Fruit fly (Drosophila melanogaster) whole organism, embryonic: ENCODE results near the gene CG32373.

ENCODE experiments used
- Adf1 ChIP-seq: fragments of 200-800 bp; sonication (Bioruptor generic); IDR thresholded peaks from 2 replicates; pipeline ENCODE4 v1.3.6; 2022; ENCODE audit warnings: missing biosample characterization, missing genetic modification characterization
- Awh ChIP-seq: fragments of 200-800 bp; sonication (Bioruptor generic); IDR thresholded peaks from 2 replicates; pipeline ENCODE4, ENCODE4 v1.3.6; 2022; ENCODE audit warnings: missing biosample characterization, missing genetic modification characterization
- CG1024 ChIP-seq: fragments of 200-800 bp; sonication (Bioruptor generic); IDR thresholded peaks from 2 replicates; pipeline ENCODE4 v1.3.6; 2022; ENCODE audit warnings: missing biosample characterization, missing genetic modification characterization
- CG10565 ChIP-seq: fragments of 200-800 bp; sonication (Bioruptor generic); optimal IDR thresholded peaks from 3 replicates; lab custom pipeline; 2016; ENCODE audit warnings: missing biosample characterization, mild to moderate bottlenecking, missing genetic modification characterization
- CG11696 ChIP-seq: fragments of 200-800 bp; sonication (Bioruptor generic); IDR thresholded peaks from 2 replicates; pipeline ENCODE4 v1.3.6; 2022; ENCODE audit warnings: missing biosample characterization, missing genetic modification characterization
- CG12219 ChIP-seq: fragments of 200-800 bp; sonication (Bioruptor generic); optimal IDR thresholded peaks from 3 replicates; lab custom pipeline; 2018; ENCODE audit warnings: missing biosample characterization, mild to moderate bottlenecking, missing genetic modification characterization
- CG12769 ChIP-seq: fragments of 200-800 bp; sonication (Bioruptor generic); optimal IDR thresholded peaks from 2 replicates; lab custom pipeline; 2019; ENCODE audit warnings: missing biosample characterization, mild to moderate bottlenecking, missing genetic modification characterization, moderate library complexity
- CG15514 ChIP-seq: fragments of 200-800 bp; sonication (Bioruptor generic); optimal IDR thresholded peaks from 3 replicates; lab custom pipeline; 2017; ENCODE audit warnings: missing biosample characterization, missing genetic modification characterization, mild to moderate bottlenecking, moderate library complexity, missing genetic modification reagents
- CG31365 ChIP-seq: fragments of 200-800 bp; sonication (Bioruptor generic); optimal IDR thresholded peaks from 2 replicates; lab custom pipeline; 2018; ENCODE audit warnings: missing biosample characterization, mild to moderate bottlenecking, missing genetic modification characterization
- CG3163 ChIP-seq: fragments of 200-800 bp; sonication (Bioruptor generic); optimal IDR thresholded peaks from 3 replicates; lab custom pipeline; 2016; ENCODE audit warnings: missing biosample characterization, missing genetic modification characterization
- CG32772 ChIP-seq: fragments of 200-800 bp; sonication (Bioruptor generic); IDR thresholded peaks from 2 replicates; pipeline ENCODE4 v1.3.6; 2022; ENCODE audit warnings: missing biosample characterization, missing genetic modification characterization
- CG3281 ChIP-seq: fragments of 200-800 bp; sonication (Bioruptor generic); optimal IDR thresholded peaks from 3 replicates; lab custom pipeline; 2017; ENCODE audit warnings: missing biosample characterization, mild to moderate bottlenecking, missing genetic modification characterization
- CG3838 ChIP-seq: fragments of 200-800 bp; sonication (Bioruptor generic); optimal IDR thresholded peaks from 3 replicates; lab custom pipeline; 2016; ENCODE audit warnings: missing biosample characterization, missing genetic modification characterization
- CG4820 ChIP-seq: fragments of 200-800 bp; sonication (Bioruptor generic); optimal IDR thresholded peaks from 3 replicates; lab custom pipeline; 2016; ENCODE audit warnings: missing biosample characterization, missing genetic modification characterization
- CG6791 ChIP-seq: fragments of 200-800 bp; sonication (Bioruptor generic); IDR thresholded peaks from 3 replicates; pipeline ENCODE4 v1.3.6; 2022; ENCODE audit warnings: missing biosample characterization, missing genetic modification characterization; ENCODE audit not compliant: partially characterized antibody
- CG6813 ChIP-seq: fragments of 200-800 bp; sonication (Bioruptor generic); optimal IDR thresholded peaks from 2 replicates; lab custom pipeline; 2017; ENCODE audit warnings: missing biosample characterization, missing genetic modification characterization, mild to moderate bottlenecking, moderate library complexity, missing genetic modification reagents
- CG6854 ChIP-seq: fragments of 200-800 bp; sonication (Bioruptor generic); optimal IDR thresholded peaks from 3 replicates; lab custom pipeline; 2017; ENCODE audit warnings: missing biosample characterization, mild to moderate bottlenecking, missing genetic modification characterization
- CG7372 ChIP-seq: fragments of 200-800 bp; sonication (Bioruptor generic); IDR thresholded peaks from 2 replicates; pipeline ENCODE4 v1.3.6; 2022; ENCODE audit warnings: missing biosample characterization, missing genetic modification characterization
- D19A ChIP-seq: fragments of 200-800 bp; optimal IDR thresholded peaks from 3 replicates; lab custom pipeline; 2019; ENCODE audit warnings: missing biosample characterization, mild to moderate bottlenecking, missing genetic modification characterization, moderate library complexity
- E2f2 ChIP-seq: fragments of 200-800 bp; sonication (Bioruptor generic); IDR thresholded peaks from 2 replicates; pipeline ENCODE4 v1.3.6; 2022; ENCODE audit warnings: missing biosample characterization, missing genetic modification characterization
- Eip74EF ChIP-seq, 2 experiments: fragments of 200-800 bp in 1 of 2; fragments of >200 bp in 1 of 2; sonication (Bioruptor generic) in 1 of 2; optimal IDR thresholded peaks; 2 replicates each; lab custom pipeline; 2017 to 2019; ENCODE audit warnings: missing biosample characterization in 2 of 2, missing genetic modification characterization in 2 of 2, mild to moderate bottlenecking in 1 of 2, moderate library complexity in 1 of 2
- Ets65A ChIP-seq: fragments of 200-800 bp; sonication (Bioruptor generic); peaks from one replicate; lab custom pipeline; 2016; ENCODE audit warnings: missing biosample characterization, missing genetic modification characterization
- Gug ChIP-seq: fragments of 200-800 bp; sonication (Bioruptor generic); IDR thresholded peaks from 4 replicates; pipeline ENCODE4 v1.3.6; 2022; ENCODE audit warnings: missing biosample characterization, missing genetic modification characterization
- H15 ChIP-seq: fragments of 200-800 bp; sonication (Bioruptor generic); IDR thresholded peaks from 3 replicates; pipeline ENCODE4 v1.3.6; 2022; ENCODE audit warnings: missing biosample characterization, missing genetic modification characterization
- Mrtf ChIP-seq: fragments of 200-800 bp; sonication (Bioruptor generic); IDR thresholded peaks from 3 replicates; pipeline ENCODE4 v1.3.6; 2022; ENCODE audit warnings: missing biosample characterization, missing genetic modification characterization
- Xbp1 ChIP-seq: fragments of 200-800 bp; sonication (Bioruptor generic); optimal IDR thresholded peaks from 3 replicates; lab custom pipeline; 2016; ENCODE audit warnings: missing biosample characterization, mild to moderate bottlenecking, missing genetic modification characterization
- abd-A ChIP-seq: fragments of 200-800 bp; sonication (Bioruptor generic); optimal IDR thresholded peaks from 3 replicates; lab custom pipeline; 2019; ENCODE audit warnings: missing biosample characterization, mild to moderate bottlenecking, missing genetic modification characterization, moderate library complexity
- ato ChIP-seq: fragments of 200-800 bp; sonication (Bioruptor generic); IDR thresholded peaks from 2 replicates; pipeline ENCODE4 v1.3.6; 2022; ENCODE audit warnings: missing biosample characterization, missing genetic modification characterization; ENCODE audit not compliant: partially characterized antibody
- bsh ChIP-seq, 2 experiments: fragments of 200-800 bp; sonication (Bioruptor generic); optimal IDR thresholded peaks; 2 replicates each; lab custom pipeline; 2017 to 2018; ENCODE audit warnings: mild to moderate bottlenecking in 2 of 2, missing biosample characterization in 2 of 2, missing genetic modification characterization in 2 of 2, moderate library complexity in 1 of 2
- cad ChIP-seq: fragments of >200 bp; optimal IDR thresholded peaks from 2 replicates; lab custom pipeline; 2017; ENCODE audit warnings: missing biosample characterization, missing genetic modification characterization
- chif ChIP-seq, 2 experiments: fragments of 200-800 bp; sonication (Bioruptor generic); optimal IDR thresholded peaks; 3 replicates each; lab custom pipeline; 2016; ENCODE audit warnings: missing biosample characterization in 2 of 2, missing genetic modification characterization in 2 of 2
- chm ChIP-seq: fragments of 200-800 bp; sonication (Bioruptor generic); IDR thresholded peaks from 2 replicates; pipeline ENCODE4 v1.3.6; 2022; ENCODE audit warnings: missing biosample characterization, missing genetic modification characterization
- da ChIP-seq: fragments of 200-800 bp; sonication (Bioruptor generic); optimal IDR thresholded peaks from 2 replicates; lab custom pipeline; 2016; ENCODE audit warnings: missing biosample characterization, missing genetic modification characterization
- dan ChIP-seq: fragments of 200-800 bp; sonication (Bioruptor generic); IDR thresholded peaks from 2 replicates; pipeline ENCODE4 v1.3.6; 2022; ENCODE audit warnings: missing biosample characterization, missing genetic modification characterization
- dati ChIP-seq: fragments of 200-800 bp; sonication (Bioruptor generic); IDR thresholded peaks from 2 replicates; pipeline ENCODE4 v1.3.6; 2022; ENCODE audit warnings: missing biosample characterization, missing genetic modification characterization
- exex ChIP-seq: fragments of 200-800 bp; sonication (Bioruptor generic); optimal IDR thresholded peaks from 4 replicates; lab custom pipeline; 2018; ENCODE audit warnings: missing biosample characterization, mild to moderate bottlenecking, missing genetic modification characterization, moderate library complexity
- eyg ChIP-seq: fragments of 200-800 bp; sonication (Bioruptor generic); optimal IDR thresholded peaks from 3 replicates; lab custom pipeline; 2016; ENCODE audit warnings: missing biosample characterization, missing genetic modification characterization
- fu2 ChIP-seq: fragments of 200-800 bp; sonication (Bioruptor generic); optimal IDR thresholded peaks from 2 replicates; lab custom pipeline; 2016; ENCODE audit warnings: missing biosample characterization, missing genetic modification characterization
- gce ChIP-seq: fragments of 200-800 bp; sonication (Bioruptor generic); IDR thresholded peaks from 3 replicates; pipeline ENCODE4 v1.3.6; 2022; ENCODE audit warnings: missing biosample characterization, missing genetic modification characterization
- grn ChIP-seq: fragments of 200-800 bp; sonication (Bioruptor generic); optimal IDR thresholded peaks from 3 replicates; lab custom pipeline; 2017; ENCODE audit warnings: missing biosample characterization, missing genetic modification characterization
- her ChIP-seq: fragments of 200-800 bp; sonication (Bioruptor generic); optimal IDR thresholded peaks from 2 replicates; lab custom pipeline; 2016; ENCODE audit warnings: missing biosample characterization, missing genetic modification characterization
- kay ChIP-seq: fragments of 200-800 bp; sonication (Bioruptor generic); optimal IDR thresholded peaks from 2 replicates; lab custom pipeline; 2016; ENCODE audit warnings: missing biosample characterization, missing genetic modification characterization
- mam ChIP-seq: fragments of 200-800 bp; sonication (Bioruptor generic); optimal IDR thresholded peaks from 3 replicates; lab custom pipeline; 2016; ENCODE audit warnings: missing biosample characterization, missing genetic modification characterization
- mirr ChIP-seq: fragments of 200-800 bp; sonication (Bioruptor generic); optimal IDR thresholded peaks from 3 replicates; lab custom pipeline; 2018; ENCODE audit warnings: missing biosample characterization, mild to moderate bottlenecking, missing genetic modification characterization
- nom ChIP-seq: fragments of 200-800 bp; sonication (Bioruptor generic); optimal IDR thresholded peaks from 2 replicates; lab custom pipeline; 2017; ENCODE audit warnings: missing biosample characterization, missing genetic modification characterization, mild to moderate bottlenecking, moderate library complexity, missing genetic modification reagents
- org-1 ChIP-seq: fragments of 200-800 bp; sonication (Bioruptor generic); optimal IDR thresholded peaks from 2 replicates; lab custom pipeline; 2017; ENCODE audit warnings: missing biosample characterization, missing genetic modification characterization
- rib ChIP-seq: fragments of 200-800 bp; sonication (Bioruptor generic); IDR thresholded peaks from 2 replicates; pipeline ENCODE4 v1.3.6; 2022; ENCODE audit warnings: missing biosample characterization, missing genetic modification characterization
- slbo ChIP-seq: fragments of 200-800 bp; sonication (Bioruptor generic); IDR thresholded peaks from 2 replicates; pipeline ENCODE4 v1.3.6; 2022; ENCODE audit warnings: missing biosample characterization, missing genetic modification characterization
- sr ChIP-seq: fragments of 200-800 bp; sonication (Bioruptor generic); IDR thresholded peaks from 3 replicates; pipeline ENCODE4 v1.3.6; 2022; ENCODE audit warnings: missing biosample characterization, missing genetic modification characterization
- tgo ChIP-seq: fragments of 200-800 bp; sonication (Bioruptor generic); IDR thresholded peaks from 3 replicates; pipeline ENCODE4 v1.3.6; 2022; ENCODE audit warnings: missing biosample characterization, missing genetic modification characterization
- tna ChIP-seq: fragments of 200-800 bp; sonication (Bioruptor generic); IDR thresholded peaks from 2 replicates; pipeline ENCODE4 v1.3.6; 2022; ENCODE audit warnings: missing biosample characterization, missing genetic modification characterization; ENCODE audit not compliant: partially characterized antibody
- usp ChIP-seq: fragments of >200 bp; optimal IDR thresholded peaks from 2 replicates; lab custom pipeline; 2017; ENCODE audit warnings: missing biosample characterization, missing genetic modification characterization
- zfh2 ChIP-seq: fragments of 200-800 bp; sonication (Bioruptor generic); optimal IDR thresholded peaks from 2 replicates; lab custom pipeline; 2016; ENCODE audit warnings: missing biosample characterization, missing genetic modification characterization

The CG32373 gene

dm6 chr3L:7719418-7719789 is 69.1 kb downstream of the CG32373 start:
- TF ChIP-seq Adf1 (GFP tag; lab: Robert Waterston, UW) (no peak), org-1 (GFP tag; lab: Kevin White, UChicago) (no peak), eyg (GFP tag; lab: Kevin White, UChicago) (no peak), tna (GFP tag; lab: Robert Waterston, UW) (no peak), dan (GFP tag; lab: Robert Waterston, UW) (no peak), CG3281 (GFP tag; lab: Kevin White, UChicago) (no peak), kay (GFP tag; lab: Kevin White, UChicago) (no peak), grn (GFP tag; lab: Kevin White, UChicago) (peak; percentile 38), CG12769 (tag; lab: Kevin White, UChicago) (no peak), nom (GFP tag; lab: Kevin White, UChicago) (peak; percentile 96), CG12219 (no peak), sr (GFP tag; lab: Robert Waterston, UW) (no peak), CG31365 (tag; lab: Kevin White, UChicago) (no peak), dati (GFP tag; lab: Robert Waterston, UW) (no peak), CG3838 (GFP tag; lab: Kevin White, UChicago) (no peak), abd-A (tag; lab: Kevin White, UChicago) (no peak), gce (GFP tag; lab: Robert Waterston, UW) (no peak), ato (GFP tag; lab: Robert Waterston, UW) (no peak), CG6813 (GFP tag; lab: Kevin White, UChicago) (no peak), CG6854 (GFP tag; lab: Kevin White, UChicago) (no peak), CG15514 (no peak), usp (no peak), CG6791 (GFP tag; lab: Robert Waterston, UW) (no peak), Ets65A (GFP tag; lab: Kevin White, UChicago) (no peak), mirr (peak; percentile 10), Gug (GFP tag; lab: Robert Waterston, UW) (no peak), tgo (GFP tag; lab: Robert Waterston, UW) (no peak), her (GFP tag; lab: Kevin White, UChicago) (no peak), cad (no peak), rib (GFP tag; lab: Robert Waterston, UW) (no peak), chif (GFP tag; optimal IDR thresholded peaks at IDR 0.05; lab: Kevin White, UChicago) (no peak), fu2 (GFP tag; lab: Kevin White, UChicago) (no peak), exex (tag; lab: Kevin White, UChicago) (peak; percentile 37), da (no peak), CG11696 (GFP tag; lab: Robert Waterston, UW) (no peak), CG3163 (GFP tag; lab: Kevin White, UChicago) (no peak), bsh (GFP tag; optimal IDR thresholded peaks at IDR 0.05; lab: Kevin White, UChicago) (peak in 1 of 2 experiments; percentile 37), CG7372 (GFP tag; lab: Robert Waterston, UW) (no peak), CG4820 (GFP tag; lab: Kevin White, UChicago) (no peak), E2f2 (no peak), H15 (no peak), zfh2 (no peak), CG1024 (GFP tag; lab: Robert Waterston, UW) (no peak), Awh (0 out of 2 replicates have a peak, but pooled peaks have one; percentile 18), Eip74EF (GFP tag; optimal IDR thresholded peaks at IDR 0.05; lab: Kevin White, UChicago) (no peak), D19A (tag; lab: Kevin White, UChicago) (no peak), chm (no peak), CG32772 (GFP tag; lab: Robert Waterston, UW) (no peak), Xbp1 (GFP tag; lab: Kevin White, UChicago) (no peak), slbo (GFP tag; lab: Robert Waterston, UW) (no peak), mam (GFP tag; lab: Kevin White, UChicago) (no peak), CG10565 (no peak), Mrtf (GFP tag; lab: Robert Waterston, UW) (no peak)
